Worm (Caenorhabditis elegans) whole organism, L4 larva: ENCODE results near the gene ugt-47.

Experiments used
- D1046.2 ChIP-seq: fragments of 200-800 bp; sonication (Bioruptor generic); IDR thresholded peaks from 2 replicates; pipeline ENCODE4 v1.3.6; 2022; ENCODE audit warnings: missing genetic modification characterization, missing compliant biosample characterization
- F26F4.8 ChIP-seq: fragments of 200-800 bp; sonication (Bioruptor generic); conservative IDR thresholded peaks from 2 replicates; pipeline ENCODE4 v1.3.6; 2022; ENCODE audit warnings: missing genetic modification characterization, missing compliant biosample characterization
- Y105C5A.15 ChIP-seq: fragments of 200-800 bp; sonication (Bioruptor generic); IDR thresholded peaks from 2 replicates; pipeline ENCODE4 v1.3.6; 2022; ENCODE audit warnings: missing genetic modification characterization, missing compliant biosample characterization
- Y5F2A.4 ChIP-seq: fragments of 200-800 bp; sonication (Bioruptor generic); optimal IDR thresholded peaks from 2 replicates; lab custom pipeline; 2018; ENCODE audit warnings: mild to moderate bottlenecking, missing genetic modification characterization, missing compliant biosample characterization
- ceh-28 ChIP-seq: fragments of 150-350 bp; optimal IDR thresholded peaks from 2 replicates; lab custom pipeline; 2014; ENCODE audit warnings: missing biosample characterization, missing genetic modification reagents, missing genetic modification characterization
- cey-2 ChIP-seq: sonication (generic microtip); optimal IDR thresholded peaks from 3 replicates; lab custom pipeline; 2017; ENCODE audit warnings: missing genetic modification characterization, mild to moderate bottlenecking, missing compliant biosample characterization, antibody characterized with exemption, borderline replicate concordance; ENCODE audit not compliant: insufficient read depth
- daf-12 ChIP-seq: fragments of 150-350 bp; optimal IDR thresholded peaks from 2 replicates; lab custom pipeline; 2014; ENCODE audit warnings: missing biosample characterization, missing genetic modification reagents, missing genetic modification characterization
- daf-16 ChIP-seq, 3 experiments: sonication (generic microtip); optimal IDR thresholded peaks; 2 replicates each; lab custom pipeline; 2016 to 2017; ENCODE audit warnings: missing genetic modification characterization in 3 of 3, missing genetic modification reagents in 3 of 3, mild to moderate bottlenecking in 2 of 3, missing compliant biosample characterization in 2 of 3, missing biosample characterization in 1 of 3, moderate library complexity in 1 of 3
- dmd-8 ChIP-seq: fragments of 200-800 bp; sonication (Bioruptor generic); IDR thresholded peaks from 2 replicates; pipeline ENCODE4 v1.3.6; 2022; ENCODE audit warnings: missing genetic modification characterization, missing compliant biosample characterization
- fkh-10 ChIP-seq: fragments of 150-350 bp; optimal IDR thresholded peaks from 2 replicates; lab custom pipeline; 2014; ENCODE audit warnings: missing biosample characterization, missing genetic modification reagents, missing genetic modification characterization
- lim-7 ChIP-seq: fragments of 200-800 bp; sonication (Bioruptor generic); IDR thresholded peaks from 2 replicates; pipeline ENCODE4 v1.3.6; 2022; ENCODE audit warnings: missing genetic modification characterization, missing compliant biosample characterization
- lin-38 ChIP-seq: fragments of 200-800 bp; sonication (Bioruptor generic); IDR thresholded peaks from 2 replicates; pipeline ENCODE4 v1.3.6; 2022; ENCODE audit warnings: missing genetic modification reagents, missing genetic modification characterization, missing compliant biosample characterization
- lsy-2 ChIP-seq, 2 experiments: fragments of 150-350 bp in 1 of 2; sonication (generic microtip) in 1 of 2; optimal IDR thresholded peaks; 2 replicates each; lab custom pipeline; 2014 to 2017; ENCODE audit warnings: missing biosample characterization in 2 of 2, missing genetic modification characterization in 2 of 2
- madf-9 ChIP-seq: fragments of 200-800 bp; sonication (Bioruptor generic); conservative IDR thresholded peaks from 2 replicates; pipeline ENCODE4 v1.3.6; 2022; ENCODE audit warnings: missing genetic modification reagents, missing genetic modification characterization, missing compliant biosample characterization
- mes-2 ChIP-seq: sonication (generic microtip); optimal IDR thresholded peaks from 2 replicates; lab custom pipeline; 2016; ENCODE audit warnings: missing genotype, mild to moderate bottlenecking, missing genetic modification characterization, missing compliant biosample characterization; ENCODE audit not compliant: poor library complexity, severe bottlenecking
- nhr-28 ChIP-seq: fragments of 150-350 bp; optimal IDR thresholded peaks from 2 replicates; lab custom pipeline; 2014; ENCODE audit warnings: missing biosample characterization, missing genetic modification characterization
- pha-4 ChIP-seq, 2 experiments: fragments of 150-350 bp in 1 of 2; fragments of 200-800 bp in 1 of 2; sonication (Bioruptor generic) in 1 of 2; IDR thresholded peaks in 1 of 2; optimal IDR thresholded peaks in 1 of 2; 2 replicates each; pipeline versions ENCODE4 v1.3.6 to Lab custom; 2014 to 2022; ENCODE audit warnings: missing genetic modification characterization in 2 of 2, missing genetic modification reagents in 2 of 2, missing biosample characterization in 1 of 2, missing compliant biosample characterization in 1 of 2
- pqm-1 ChIP-seq: sonication (generic microtip); optimal IDR thresholded peaks from 2 replicates; lab custom pipeline; 2017; ENCODE audit warnings: missing biosample characterization, missing genetic modification characterization
- set-16 ChIP-seq: fragments of 200-800 bp; sonication (Bioruptor generic); IDR thresholded peaks from 2 replicates; pipeline ENCODE4 v1.3.6; 2022; ENCODE audit warnings: missing genetic modification reagents, missing genetic modification characterization, missing compliant biosample characterization
- snpc-1.2 ChIP-seq: fragments of 200-800 bp; sonication (Bioruptor generic); IDR thresholded peaks from 2 replicates; pipeline ENCODE4 v1.3.6; 2022; ENCODE audit warnings: missing genetic modification reagents, missing genetic modification characterization, missing compliant biosample characterization
- spr-3 ChIP-seq: fragments of 200-800 bp; sonication (Bioruptor generic); optimal IDR thresholded peaks from 2 replicates; lab custom pipeline; 2018; ENCODE audit warnings: mild to moderate bottlenecking, missing genetic modification characterization, missing compliant biosample characterization
- tra-1 ChIP-seq: fragments of 200-800 bp; sonication (Bioruptor generic); IDR thresholded peaks from 2 replicates; pipeline ENCODE4 v1.3.6; 2022; ENCODE audit warnings: missing genetic modification reagents, missing genetic modification characterization, missing compliant biosample characterization
- unc-39 ChIP-seq: sonication (generic microtip); optimal IDR thresholded peaks from 2 replicates; lab custom pipeline; 2017; ENCODE audit warnings: missing biosample characterization, missing genetic modification characterization
- unc-62 ChIP-seq, 3 experiments: fragments of 150-350 bp in 1 of 3; sonication (generic microtip); optimal IDR thresholded peaks in 2 of 3; peaks in 1 of 3; 1 replicate in 1 of 3; 2 replicates in 2 of 3; lab custom pipeline; 2014 to 2017; ENCODE audit warnings: missing biosample characterization in 3 of 3, missing genetic modification characterization in 3 of 3, missing genetic modification reagents in 3 of 3, missing genotype in 1 of 3
- zip-2 ChIP-seq: fragments of 150-350 bp; optimal IDR thresholded peaks from 2 replicates; lab custom pipeline; 2014; ENCODE audit warnings: missing biosample characterization, missing genetic modification characterization

ugt-47 gene

DNA sequence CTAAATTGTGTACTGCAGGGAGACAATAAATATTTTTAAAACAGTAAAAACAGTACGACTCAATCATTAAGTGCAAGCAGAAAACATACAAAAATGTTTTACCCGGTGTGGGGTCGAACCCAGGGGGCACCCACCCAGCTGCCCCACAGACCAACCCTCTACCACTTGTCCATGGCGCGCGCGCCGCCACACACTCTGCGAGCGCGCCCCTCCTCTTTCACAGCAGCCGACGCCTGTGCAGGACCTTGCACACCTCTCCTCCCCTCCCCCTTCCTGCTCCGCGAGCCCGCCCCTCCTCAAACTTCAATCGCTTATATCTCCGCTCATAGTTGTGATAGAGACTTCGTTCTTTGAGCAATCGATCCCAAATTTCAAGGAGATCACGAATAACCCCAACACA lies 40.2 kb upstream of the ugt-47 start:
- peak; percentile 63 for TF ChIP-seq set-16 (GFP tag; lab: Robert Waterston, UW)
- peak; percentile 63; the same call in 1 of the 2 replicates for TF ChIP-seq snpc-1.2
- TF ChIP-seq lin-38: peak; percentile 60

DNA sequence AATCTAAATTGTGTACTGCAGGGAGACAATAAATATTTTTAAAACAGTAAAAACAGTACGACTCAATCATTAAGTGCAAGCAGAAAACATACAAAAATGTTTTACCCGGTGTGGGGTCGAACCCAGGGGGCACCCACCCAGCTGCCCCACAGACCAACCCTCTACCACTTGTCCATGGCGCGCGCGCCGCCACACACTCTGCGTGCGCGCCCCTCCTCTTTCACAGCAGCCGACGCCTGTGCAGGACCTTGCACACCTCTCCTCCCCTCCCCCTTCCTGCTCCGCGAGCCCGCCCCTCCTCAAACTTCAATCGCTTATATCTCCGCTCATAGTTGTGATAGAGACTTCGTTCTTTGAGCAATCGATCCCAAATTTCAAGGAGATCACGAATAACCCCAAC lies 38.2 kb upstream of the ugt-47 start:
- TF ChIP-seq set-16 (GFP tag; lab: Robert Waterston, UW): peak; percentile 47; the same call in 1 of the 2 replicates

DNA sequence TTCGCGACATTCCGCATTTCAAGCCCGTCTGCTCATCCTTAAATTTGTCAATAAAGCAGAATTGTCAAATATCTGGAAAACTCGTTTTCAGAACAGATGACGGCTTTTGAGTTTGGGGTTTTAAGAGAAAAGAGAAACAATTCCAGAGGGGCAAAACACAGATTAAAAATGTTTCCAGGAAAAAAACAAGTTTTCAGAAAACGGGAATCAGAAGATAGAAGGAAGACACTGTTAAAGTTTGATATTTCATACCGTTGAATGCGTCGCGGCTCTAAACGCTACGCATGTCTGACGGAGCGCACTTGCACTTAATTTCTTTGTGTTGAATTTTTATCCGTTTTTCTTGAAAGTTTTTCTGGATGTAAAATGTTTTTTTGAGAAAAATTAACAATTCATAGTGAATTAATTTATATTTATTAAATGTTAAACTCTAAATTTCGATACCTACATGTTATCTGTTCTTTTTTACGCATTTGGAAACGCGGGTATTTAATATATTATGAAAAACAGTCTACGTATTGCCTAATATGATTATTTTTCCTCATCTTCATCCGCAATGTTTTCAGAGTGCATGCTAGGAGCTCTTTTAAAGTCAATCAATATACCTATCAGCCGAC lies 35.8 kb upstream of the ugt-47 start, which contains the start of the genes C08B6.18, wdr-20 and C08B6.8:
C08B6.18 (minus strand) TSS at position 51 of the 617 bp plus-strand sequence.
wdr-20 (minus strand) TSS at position 82 of the 617 bp plus-strand sequence.
C08B6.8 (plus strand) TSS at position 567 of the 617 bp plus-strand sequence.
- TF ChIP-seq lsy-2 (tag; optimal IDR thresholded peaks at IDR 0.05; lab: Kevin White, UChicago) (peak in 1 of 2 experiments; percentile 44), pha-4 (GFP tag; IDR thresholded peaks at IDR 0.05; lab: Robert Waterston, UW) (no peak), pha-4 (tag; optimal IDR thresholded peaks at IDR 0.05; lab: Kevin White, UChicago) (no peak), cey-2 (tag; lab: Kevin White, UChicago) (no peak), mes-2 (peak; percentile 21), spr-3 (GFP tag; lab: Kevin White, UChicago) (no peak), lin-38 (peak; percentile 62)

DNA sequence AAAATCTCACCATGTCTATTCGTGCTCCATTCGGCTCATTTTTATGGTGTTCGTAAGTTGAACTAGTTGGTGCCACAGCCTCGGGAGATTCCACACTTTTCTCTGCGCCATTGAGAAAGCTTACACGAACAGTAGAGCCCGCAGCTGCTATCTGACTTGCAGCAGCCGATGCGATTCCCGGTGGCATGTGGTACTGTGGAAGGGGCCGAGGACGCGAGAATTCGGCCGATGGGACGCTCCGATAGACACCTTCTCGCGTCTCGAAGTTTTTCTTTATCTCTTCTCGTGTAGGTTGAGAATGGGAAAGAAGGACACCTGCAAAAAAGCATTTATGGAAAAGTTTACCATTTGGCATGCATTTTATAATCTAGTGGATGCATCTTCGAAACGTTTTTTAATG lies 34.9 kb upstream of the ugt-47 start:
- TF ChIP-seq lim-7: no peak
- peak; percentile 60; the same call in 1 of the 2 replicates for TF ChIP-seq dmd-8

DNA sequence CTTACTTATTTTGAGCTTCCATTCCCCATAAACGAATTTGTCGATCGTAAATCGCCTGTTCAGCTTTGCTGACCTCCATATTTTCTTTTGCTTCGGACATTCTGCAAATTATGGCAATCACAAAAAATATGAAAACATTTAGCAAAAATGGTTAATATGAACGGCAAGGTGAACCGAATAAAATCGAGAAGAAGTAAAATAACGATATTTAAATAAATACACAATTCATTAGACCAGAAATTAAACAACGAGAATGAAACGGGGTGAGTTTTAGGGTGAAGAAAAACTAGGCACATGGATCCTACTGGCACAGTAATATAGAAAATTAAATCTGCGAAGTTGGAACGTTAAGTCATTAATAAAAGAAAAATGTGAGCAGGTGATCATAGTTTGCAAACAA lies 31.8 kb upstream of the ugt-47 start, which contains the start of gene aos-1:
aos-1 (minus strand) TSS at position 101 of the 400 bp plus-strand sequence.
- TF ChIP-seq tra-1 (no peak), F26F4.8 (GFP tag; lab: Robert Waterston, UW) (no peak), madf-9 (no peak), daf-12 (tag; lab: Kevin White, UChicago) (no peak), unc-39 (no peak), Y5F2A.4 (no peak), fkh-10 (GFP tag; lab: Kevin White, UChicago) (no peak), unc-62 (GFP tag; optimal IDR thresholded peaks at IDR 0.05 in 1 of 2; lab: Kevin White, UChicago) (no peak), unc-62 (tag; optimal IDR thresholded peaks at IDR 0.05; lab: Kevin White, UChicago) (no peak)

DNA sequence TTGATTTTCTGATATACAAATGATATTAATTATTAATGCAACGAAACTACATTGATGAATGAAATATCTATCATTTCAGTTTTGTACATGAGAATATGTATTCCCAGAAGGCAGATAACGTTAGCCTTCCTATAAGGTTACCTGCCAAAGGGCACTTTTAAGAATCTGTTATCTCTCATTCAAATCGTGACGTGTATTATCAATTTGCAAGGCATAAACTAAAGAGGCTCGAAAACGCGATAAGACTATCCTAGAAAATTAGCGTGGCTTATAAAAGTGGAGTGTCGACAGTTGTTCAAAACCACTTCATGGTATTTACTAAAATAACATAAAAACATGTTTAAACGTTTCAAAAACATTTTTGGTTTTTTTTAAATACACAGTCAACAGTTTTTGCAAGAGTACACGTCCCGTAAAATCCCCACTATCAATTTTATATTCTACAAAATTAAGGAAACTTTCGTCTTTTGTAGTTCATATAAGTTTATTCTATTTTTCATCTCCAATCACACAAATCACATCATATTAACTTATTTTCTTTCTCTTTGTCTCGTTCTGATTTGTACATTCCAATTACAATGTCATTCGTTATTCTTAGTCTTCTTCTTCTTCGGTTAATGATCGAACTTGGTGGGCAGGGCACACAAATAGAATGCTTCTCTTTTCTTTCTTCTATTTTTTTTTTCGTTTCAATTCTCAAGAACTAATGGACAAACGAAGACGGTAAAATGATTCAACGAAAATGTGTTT lies 26.6 kb upstream of the ugt-47 start, which contains the start of gene C08B6.10:
C08B6.10 (plus strand) TSS at position 700 of the 750 bp plus-strand sequence.
- no peak for TF ChIP-seq zip-2 (tag; lab: Kevin White, UChicago)
- peak; percentile 21 for TF ChIP-seq nhr-28 (tag; lab: Kevin White, UChicago)
- no peak for TF ChIP-seq D1046.2
- TF ChIP-seq pqm-1: peak; percentile 19
- TF ChIP-seq daf-16 (GFP tag; optimal IDR thresholded peaks at IDR 0.05; lab: Kevin White, UChicago): no peak
- TF ChIP-seq daf-16 (tag; optimal IDR thresholded peaks at IDR 0.05; lab: Kevin White, UChicago): peak; percentile 69
- peak in 1 of 2 experiments; percentile 83 for TF ChIP-seq unc-62 (GFP tag; optimal IDR thresholded peaks at IDR 0.05 in 1 of 2; lab: Kevin White, UChicago)
- TF ChIP-seq unc-62 (tag; optimal IDR thresholded peaks at IDR 0.05; lab: Kevin White, UChicago): no peak
- TF ChIP-seq ceh-28: no peak
- TF ChIP-seq Y105C5A.15 (GFP tag; lab: Robert Waterston, UW): no peak
